Worm (Caenorhabditis elegans): ENCODE results near the gene C17G10.10.

Gene C17G10.10

DNA sequence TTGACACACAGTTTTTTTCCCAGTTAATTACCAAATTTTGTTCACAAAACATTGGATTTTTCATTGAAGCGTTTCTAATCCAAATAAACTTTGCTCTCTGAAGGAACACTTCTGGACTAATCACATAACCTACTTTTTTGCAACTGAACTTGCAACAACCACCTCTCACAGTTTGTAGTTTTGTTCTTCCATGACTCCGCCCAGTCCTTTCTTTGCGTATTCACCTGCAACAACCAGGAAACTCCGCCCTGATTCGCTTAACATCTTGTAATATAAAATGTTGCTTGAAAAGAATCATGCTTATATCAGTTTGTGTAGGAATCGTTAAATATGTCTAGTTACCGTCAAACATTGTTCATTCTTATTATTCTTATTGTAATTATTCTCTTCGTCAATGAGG, 42.7 kb downstream of the C17G10.10 start, which contains the start of gene ins-11:
TSS of gene ins-11 (plus strand) at position 301 of the 400 bp plus-strand sequence.
- TF ChIP-seq lsy-2 (tag; optimal IDR thresholded peaks at IDR 0.05) (no peak), nhr-19 (GFP tag; conservative IDR thresholded peaks at IDR 0.05) (no peak), rnt-1 (tag; optimal IDR thresholded peaks at IDR 0.05) (no peak), hlh-4 (tag; optimal IDR thresholded peaks at IDR 0.05) (no peak), nhr-77 (tag; optimal IDR thresholded peaks at IDR 0.05) (no peak), dsc-1 (tag; optimal IDR thresholded peaks at IDR 0.05) (no peak), pqm-1 (tag; optimal IDR thresholded peaks at IDR 0.05) (no peak), vab-15 (tag; optimal IDR thresholded peaks at IDR 0.05) (no peak), sptf-1 (tag; optimal IDR thresholded peaks at IDR 0.05) (no peak), mep-1 (tag; optimal IDR thresholded peaks at IDR 0.05) (no peak)

DNA sequence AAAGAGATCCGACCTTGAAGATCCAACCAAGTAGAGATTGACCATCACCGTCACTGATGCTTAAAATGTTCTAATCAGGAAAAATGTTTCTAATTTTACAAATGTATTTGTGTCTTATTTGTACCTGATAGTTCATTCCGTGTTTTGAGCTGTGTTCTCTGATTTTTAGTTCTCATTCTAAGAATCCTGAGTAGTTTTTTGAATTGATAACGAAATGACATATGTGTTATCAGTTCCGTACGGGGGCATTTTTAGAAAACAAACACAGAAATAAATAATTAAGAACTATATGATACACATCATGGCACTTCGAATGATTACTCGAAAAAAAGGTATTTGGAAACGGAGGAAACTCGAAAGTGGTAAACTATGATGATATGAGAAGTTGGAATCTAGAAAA, 43.7 kb downstream of the C17G10.10 start:
- TF ChIP-seq xbp-1 (tag; optimal IDR thresholded peaks at IDR 0.05) (no peak), ztf-11 (tag; optimal IDR thresholded peaks at IDR 0.05) (no peak), elt-2 (tag; optimal IDR thresholded peaks at IDR 0.05) (peak; percentile 66), lin-39 (tag; optimal IDR thresholded peaks at IDR 0.05) (no peak), nhr-28 (tag; optimal IDR thresholded peaks at IDR 0.05) (no peak), efl-1 (optimal IDR thresholded peaks at IDR 0.05) (no peak), efl-1 (GFP tag; optimal IDR thresholded peaks at IDR 0.05 in 1 of 2) (peak in 1 of 2 experiments; percentile 76), sup-37 (GFP tag; optimal IDR thresholded peaks at IDR 0.05) (no peak), rnt-1 (tag; optimal IDR thresholded peaks at IDR 0.05) (no peak), C34B4.2 (tag; optimal IDR thresholded peaks at IDR 0.05) (no peak), nhr-90 (tag; optimal IDR thresholded peaks at IDR 0.05; ENCODE audit: poor library complexity) (no peak), nhr-19 (GFP tag; conservative IDR thresholded peaks at IDR 0.05) (no peak), fkh-4 (tag; optimal IDR thresholded peaks at IDR 0.05; ENCODE audit: borderline replicate concordance) (no peak), ama-1 (optimal IDR thresholded peaks at IDR 0.05) (no peak)

DNA sequence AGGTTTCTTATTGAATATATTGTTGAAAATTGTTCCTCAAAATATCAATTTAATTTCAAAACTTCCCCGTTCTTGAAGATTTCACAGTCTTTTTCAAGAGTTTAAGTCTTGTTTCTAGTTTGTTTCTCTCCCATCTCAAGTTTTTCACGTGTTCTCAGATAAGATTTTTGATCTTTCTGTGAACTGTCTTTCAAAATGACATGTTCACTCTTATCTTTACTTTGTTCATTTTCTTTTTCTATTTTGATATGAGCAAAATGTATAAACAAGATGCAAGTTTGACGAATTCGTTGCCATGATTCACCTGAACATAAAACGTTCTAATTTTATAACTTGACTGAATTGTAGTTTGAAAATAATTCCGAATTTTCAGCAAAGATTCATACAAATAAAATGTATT, 44.4 kb downstream of the C17G10.10 start:
- TF ChIP-seq ets-5 (GFP tag; IDR thresholded peaks at IDR 0.05) (no peak), nhr-84 (tag; optimal IDR thresholded peaks at IDR 0.05) (no peak), elt-2 (tag; optimal IDR thresholded peaks at IDR 0.05) (no peak)

DNA sequence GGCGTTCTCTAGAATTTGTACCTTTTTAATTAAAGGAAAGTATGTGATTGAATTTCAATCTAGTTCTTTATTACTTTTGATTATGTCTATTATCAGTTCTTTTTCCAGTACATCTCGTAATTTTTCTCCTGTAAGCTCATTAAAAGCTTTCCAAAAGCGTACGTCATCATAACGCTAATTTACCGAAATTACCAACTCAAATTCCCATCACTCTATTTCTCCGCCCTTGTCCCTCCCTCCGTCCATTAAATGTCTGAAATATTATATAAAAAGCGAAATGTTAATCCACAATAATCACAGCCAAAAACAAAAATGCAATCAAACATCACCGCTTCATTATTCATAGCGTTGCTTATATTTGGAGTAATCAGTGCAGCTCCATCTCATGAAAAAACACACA, 44.9 kb downstream of the C17G10.10 start, which contains the start of gene ins-12:
TSS of gene ins-12 (plus strand) at position 301 of the 400 bp plus-strand sequence.
- TF ChIP-seq ztf-4 (tag; optimal IDR thresholded peaks at IDR 0.05), result no peak
- TF ChIP-seq blmp-1 (tag; optimal IDR thresholded peaks at IDR 0.05), result no peak
- TF ChIP-seq dsc-1 (tag; optimal IDR thresholded peaks at IDR 0.05), result no peak
- no peak for TF ChIP-seq alr-1 (tag; optimal IDR thresholded peaks at IDR 0.05; ENCODE audit: borderline replicate concordance)
- TF ChIP-seq lin-15B (tag; optimal IDR thresholded peaks at IDR 0.05), result no peak
- TF ChIP-seq unc-86 (tag; optimal IDR thresholded peaks at IDR 0.05), result no peak

DNA sequence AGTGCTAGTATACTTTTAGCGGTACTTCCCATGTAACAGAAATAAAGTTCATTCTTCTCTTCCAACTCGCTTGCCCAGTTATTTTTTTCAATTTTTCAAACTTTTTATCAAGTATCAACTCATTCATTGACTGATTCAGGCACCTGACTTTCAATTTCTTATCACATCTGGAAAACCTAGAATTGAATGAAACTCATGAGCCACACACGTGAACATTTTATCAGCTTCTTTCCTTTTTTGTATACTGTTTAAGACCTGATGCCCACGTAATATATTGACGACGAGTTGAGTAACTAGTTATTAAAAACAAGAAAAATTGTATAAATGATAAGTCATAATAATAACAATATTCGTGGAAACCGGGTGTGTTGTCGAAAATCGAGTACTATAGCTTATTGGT, 45.6 kb downstream of the C17G10.10 start:
- no peak for TF ChIP-seq vab-15 (tag; optimal IDR thresholded peaks at IDR 0.05)
- TF ChIP-seq nhr-12 (tag; optimal IDR thresholded peaks at IDR 0.05), result no peak
- TF ChIP-seq pqm-1 (tag; optimal IDR thresholded peaks at IDR 0.05), result peak; percentile 31
- TF ChIP-seq fkh-10 (GFP tag; optimal IDR thresholded peaks at IDR 0.05), result no peak
- TF ChIP-seq nhr-71 (tag; optimal IDR thresholded peaks at IDR 0.05), result peak; percentile 18
- peak; percentile 4 for TF ChIP-seq nhr-20 (tag; optimal IDR thresholded peaks at IDR 0.05)
- no peak for TF ChIP-seq sptf-1 (tag; optimal IDR thresholded peaks at IDR 0.05)
- TF ChIP-seq snu-23 (GFP tag; optimal IDR thresholded peaks at IDR 0.05), result no peak
- TF ChIP-seq ceh-63 (GFP tag; optimal IDR thresholded peaks at IDR 0.05), result no peak
- no peak for TF ChIP-seq ztf-4 (tag; optimal IDR thresholded peaks at IDR 0.05)
- TF ChIP-seq sup-37 (GFP tag; optimal IDR thresholded peaks at IDR 0.05), result no peak
- TF ChIP-seq lin-35 (GFP tag; optimal IDR thresholded peaks at IDR 0.05), result peak in 1 of 2 experiments; percentile 30
- no peak for TF ChIP-seq snpc-4 (tag; optimal IDR thresholded peaks at IDR 0.05)
- TF ChIP-seq lin-14 (GFP tag; optimal IDR thresholded peaks at IDR 0.05), result no peak
- peak; percentile 98 for TF ChIP-seq elt-2 (tag; optimal IDR thresholded peaks at IDR 0.05)
- TF ChIP-seq ceh-8 (GFP tag; optimal IDR thresholded peaks at IDR 0.05), result no peak
- TF ChIP-seq nhr-90 (tag; optimal IDR thresholded peaks at IDR 0.05; ENCODE audit: poor library complexity), result peak; percentile 10

All from whole organism, L1 larva.